Worm (Caenorhabditis elegans): ENCODE data around the gene inx-1.

ce11 chrX:6920132-6920531, 36.1 kb downstream of the inx-1 start:
- no peak for TF ChIP-seq peb-1 (tag; optimal IDR thresholded peaks at IDR 0.05)
- no peak for TF ChIP-seq elt-3 (tag; optimal IDR thresholded peaks at IDR 0.05)
- no peak for TF ChIP-seq fos-1 (tag; optimal IDR thresholded peaks at IDR 0.05)
- no peak for TF ChIP-seq ztf-4 (tag; optimal IDR thresholded peaks at IDR 0.05)
- no peak for TF ChIP-seq ztf-11 (tag; optimal IDR thresholded peaks at IDR 0.05)
- no peak for TF ChIP-seq lsy-2 (tag; optimal IDR thresholded peaks at IDR 0.05)
- TF ChIP-seq ztf-1 (GFP tag; conservative IDR thresholded peaks at IDR 0.05): no peak
- TF ChIP-seq snpc-4 (tag; optimal IDR thresholded peaks at IDR 0.05): no peak
- TF ChIP-seq ceh-16 (tag; optimal IDR thresholded peaks at IDR 0.05): no peak
- TF ChIP-seq lin-13 (GFP tag; optimal IDR thresholded peaks at IDR 0.05): no peak
- TF ChIP-seq blmp-1 (tag; optimal IDR thresholded peaks at IDR 0.05; ENCODE audit: insufficient read depth): no peak
- TF ChIP-seq aly-2 (tag; optimal IDR thresholded peaks at IDR 0.05): no peak
- no peak for TF ChIP-seq ZK546.5 (tag; optimal IDR thresholded peaks at IDR 0.05)
